Fruit fly (Drosophila melanogaster): ENCODE measurements around the gene Nepl19.

The Nepl19 gene

dm6 chr3R:28889427-28889736 is 9.5 kb upstream of the Nepl19 start:
- peak in 1 of 2 experiments; percentile 50 for TF ChIP-seq dl (GFP tag; optimal IDR thresholded peaks at IDR 0.05; ENCODE audit: insufficient read depth in 1 of 2, partially characterized antibody in 2 of 2)
- peak; percentile 1 for TF ChIP-seq Hnf4 (GFP tag; optimal IDR thresholded peaks at IDR 0.05)
- TF ChIP-seq psq (GFP tag; optimal IDR thresholded peaks at IDR 0.05), result no peak
- peak; percentile 1 for TF ChIP-seq h (GFP tag; optimal IDR thresholded peaks at IDR 0.05)
- no peak for TF ChIP-seq woc (GFP tag; optimal IDR thresholded peaks at IDR 0.05)
- peak; percentile 34 for TF ChIP-seq Hr78 (GFP tag; optimal IDR thresholded peaks at IDR 0.05)
- no peak for TF ChIP-seq dsf (GFP tag; optimal IDR thresholded peaks at IDR 0.05; ENCODE audit: borderline replicate concordance)
- TF ChIP-seq N (GFP tag; optimal IDR thresholded peaks at IDR 0.05), result peak; percentile 95
- TF ChIP-seq HLH106 (tag; optimal IDR thresholded peaks at IDR 0.05), result no peak
- peak; percentile 95 for TF ChIP-seq Vsx2 (GFP tag; optimal IDR thresholded peaks at IDR 0.05; ENCODE audit: partially characterized antibody)
- no peak for TF ChIP-seq brk (GFP tag; optimal IDR thresholded peaks at IDR 0.05)
- no peak for TF ChIP-seq Dif (GFP tag; optimal IDR thresholded peaks at IDR 0.05; ENCODE audit: partially characterized antibody)
- TF ChIP-seq jim (GFP tag; optimal IDR thresholded peaks at IDR 0.05), result no peak

DNA sequence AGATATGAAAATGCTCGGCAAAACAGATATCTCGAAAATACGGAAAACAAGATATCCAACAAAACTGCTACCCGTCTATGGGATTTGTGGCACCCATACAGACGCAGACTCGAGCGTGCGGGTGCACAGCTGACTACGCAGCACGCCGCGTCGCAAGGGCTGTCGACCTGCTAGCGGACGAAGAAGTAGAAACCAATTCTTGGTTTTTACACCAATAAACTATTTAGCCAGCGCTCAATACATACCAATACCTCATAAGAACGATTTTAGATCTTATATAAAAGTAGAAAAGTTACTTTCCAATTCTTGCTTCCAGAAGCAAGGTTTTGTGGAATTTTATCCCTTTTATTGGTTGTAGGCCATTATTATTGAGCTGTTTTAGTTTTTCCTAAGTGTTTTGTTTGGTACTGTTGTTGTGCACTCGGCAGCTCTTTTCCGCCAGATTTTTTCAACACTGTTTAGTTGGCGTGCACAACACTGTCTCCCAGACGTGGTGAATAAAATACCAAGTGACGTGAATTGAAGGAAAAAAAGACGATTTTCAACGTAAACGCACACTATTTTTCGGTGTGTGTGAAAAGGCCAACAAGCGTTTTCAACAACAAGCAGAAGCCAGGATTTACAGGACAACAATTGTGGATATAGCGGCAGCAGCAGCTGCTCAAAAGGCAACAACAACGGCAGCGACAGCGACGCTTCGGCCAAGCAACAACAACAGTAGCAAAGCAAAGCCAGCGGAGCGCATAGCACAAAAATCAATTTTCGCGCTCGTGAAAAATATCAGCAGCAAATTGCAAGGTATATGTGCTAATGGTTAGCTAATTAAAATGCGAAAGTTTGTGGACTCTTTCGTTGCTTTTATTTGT is 8.9 kb upstream of the Nepl19 start:
- peak; percentile 76 for TF ChIP-seq dmrt93B (GFP tag; optimal IDR thresholded peaks at IDR 0.05)
- TF ChIP-seq jim (GFP tag; optimal IDR thresholded peaks at IDR 0.05), result no peak
- TF ChIP-seq Hnf4 (GFP tag; optimal IDR thresholded peaks at IDR 0.05), result peak; percentile 91
- TF ChIP-seq pan (optimal IDR thresholded peaks at IDR 0.05), result no peak
- no peak for TF ChIP-seq usp (GFP tag; optimal IDR thresholded peaks at IDR 0.05)
- TF ChIP-seq CG32264 (GFP tag; optimal IDR thresholded peaks at IDR 0.05), result peak; percentile 67
- peak; percentile 92 for TF ChIP-seq h (GFP tag; optimal IDR thresholded peaks at IDR 0.05)
- peak; percentile 78 for TF ChIP-seq sv (GFP tag; optimal IDR thresholded peaks at IDR 0.05)
- TF ChIP-seq HLH106 (tag; optimal IDR thresholded peaks at IDR 0.05), result peak; percentile 86
- peak; percentile 89 for TF ChIP-seq ey (GFP tag; optimal IDR thresholded peaks at IDR 0.05)
- TF ChIP-seq woc (GFP tag; optimal IDR thresholded peaks at IDR 0.05), result peak; percentile 79
- peak; percentile 78 for TF ChIP-seq psq (GFP tag; optimal IDR thresholded peaks at IDR 0.05)
- peak; percentile 57 to 93 for TF ChIP-seq foxo (GFP tag; optimal IDR thresholded peaks at IDR 0.05)
- peak; percentile 91 for TF ChIP-seq rgr (GFP tag; optimal IDR thresholded peaks at IDR 0.05)
- TF ChIP-seq CG9705 (GFP tag; optimal IDR thresholded peaks at IDR 0.05), result peak; percentile 82
- no peak for TF ChIP-seq CrebA (GFP tag; optimal IDR thresholded peaks at IDR 0.05; ENCODE audit: borderline replicate concordance)
- TF ChIP-seq Dif (GFP tag; optimal IDR thresholded peaks at IDR 0.05; ENCODE audit: partially characterized antibody), result no peak
- TF ChIP-seq Rel (GFP tag; optimal IDR thresholded peaks at IDR 0.05), result no peak
- peak; percentile 66 for TF ChIP-seq Rel (tag; optimal IDR thresholded peaks at IDR 0.05)
- TF ChIP-seq Myc (optimal IDR thresholded peaks at IDR 0.05), result peak; percentile 70
- peak; percentile 79 for TF ChIP-seq OdsH (GFP tag; optimal IDR thresholded peaks at IDR 0.05)
- TF ChIP-seq tai (GFP tag; optimal IDR thresholded peaks at IDR 0.05), result no peak
- TF ChIP-seq Vsx2 (GFP tag; optimal IDR thresholded peaks at IDR 0.05; ENCODE audit: partially characterized antibody), result no peak
- no peak for TF ChIP-seq lola (GFP tag; optimal IDR thresholded peaks at IDR 0.05)
- peak; percentile 72 for TF ChIP-seq Sp1 (GFP tag; optimal IDR thresholded peaks at IDR 0.05)
- TF ChIP-seq Abd-B (GFP tag; optimal IDR thresholded peaks at IDR 0.05), result peak; percentile 10
- peak; percentile 67 for TF ChIP-seq Jra (GFP tag; optimal IDR thresholded peaks at IDR 0.05)
- no peak for TF ChIP-seq Dfd (GFP tag; optimal IDR thresholded peaks at IDR 0.05)
- TF ChIP-seq dsf (GFP tag; optimal IDR thresholded peaks at IDR 0.05; ENCODE audit: borderline replicate concordance), result peak; percentile 37
- no peak for TF ChIP-seq N (GFP tag; optimal IDR thresholded peaks at IDR 0.05)
- peak; percentile 50 for TF ChIP-seq GATAd (GFP tag; optimal IDR thresholded peaks at IDR 0.05)
- TF ChIP-seq Mio (GFP tag; optimal IDR thresholded peaks at IDR 0.05), result peak; percentile 36
- no peak for TF ChIP-seq Hr78 (GFP tag; optimal IDR thresholded peaks at IDR 0.05)
- no peak for TF ChIP-seq brk (GFP tag; optimal IDR thresholded peaks at IDR 0.05)
- TF ChIP-seq fru (GFP tag; optimal IDR thresholded peaks at IDR 0.05), result peak; percentile 89
- TF ChIP-seq br (GFP tag; optimal IDR thresholded peaks at IDR 0.05), result peak; percentile 90
- TF ChIP-seq Hr83 (GFP tag; optimal IDR thresholded peaks at IDR 0.05; ENCODE audit: poor library complexity, severe bottlenecking), result peak; percentile 68
- TF ChIP-seq sage (GFP tag; optimal IDR thresholded peaks at IDR 0.05), result no peak
- no peak for TF ChIP-seq dl (GFP tag; optimal IDR thresholded peaks at IDR 0.05; ENCODE audit: insufficient read depth in 1 of 2, partially characterized antibody in 2 of 2)

All from whole organism, wandering third instar larva.